Fruit fly (Drosophila melanogaster): ENCODE results near the gene CG31643.

CG31643 gene

DNA sequence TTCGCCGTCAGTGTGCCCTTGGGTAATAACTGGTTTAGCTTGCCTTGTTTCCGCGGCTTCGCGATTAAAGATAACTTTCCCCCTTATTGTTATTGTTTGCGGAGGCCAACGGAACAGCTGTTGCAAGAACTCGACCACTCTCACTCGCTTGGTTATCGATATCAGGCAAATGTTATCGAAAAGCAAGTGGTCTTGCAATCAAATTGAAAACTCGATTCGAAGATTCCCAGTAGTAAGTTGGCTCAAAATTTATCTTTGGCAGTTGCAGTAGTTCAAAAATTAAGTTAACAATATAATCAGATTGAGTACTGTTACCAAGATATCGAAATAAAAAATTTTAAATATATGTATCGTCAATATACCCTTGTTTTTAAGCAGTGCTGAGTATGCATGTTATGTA lies 27.9 kb downstream of the CG31643 start, which contains the start of the genes Fbw5 and CG9147 (continued):
- TF ChIP-seq CG1832 (GFP tag; optimal IDR thresholded peaks at IDR 0.05) (no peak), CG4617 (GFP tag; optimal IDR thresholded peaks at IDR 0.05; ENCODE audit: borderline replicate concordance) (peak; percentile 100), CG32532 (GFP tag; IDR thresholded peaks at IDR 0.05) (peak; percentile 99), CG12071 (GFP tag; optimal IDR thresholded peaks at IDR 0.05) (peak; percentile 98), Nf-YB (GFP tag; optimal IDR thresholded peaks at IDR 0.05) (peak; percentile 93), Dad (GFP tag; optimal IDR thresholded peaks at IDR 0.05) (peak; percentile 99), CG43689 (GFP tag; IDR thresholded peaks at IDR 0.05) (peak; percentile 99), CG10462 (GFP tag; optimal IDR thresholded peaks at IDR 0.05) (peak; percentile 100), CG6254 (GFP tag; optimal IDR thresholded peaks at IDR 0.05) (peak; percentile 95), Med (GFP tag) (peak; percentile 100), CG11085 (GFP tag; IDR thresholded peaks at IDR 0.05) (peak; percentile 98), mld (GFP tag; IDR thresholded peaks at IDR 0.05; ENCODE audit: partially characterized antibody) (0 out of 3 replicates have a peak, but pooled peaks have one; percentile 33), ranshi (GFP tag; IDR thresholded peaks at IDR 0.05) (peak; percentile 100), HLHmδ (GFP tag; optimal IDR thresholded peaks at IDR 0.05) (peak; percentile 39), Bdp1 (GFP tag; optimal IDR thresholded peaks at IDR 0.05) (peak; percentile 96), Hsf (GFP tag; optimal IDR thresholded peaks at IDR 0.05) (peak; percentile 100), CG34376 (GFP tag; optimal IDR thresholded peaks at IDR 0.05) (peak; percentile 99), corto (GFP tag; optimal IDR thresholded peaks at IDR 0.05) (peak; percentile 99), Deaf1 (tag; optimal IDR thresholded peaks at IDR 0.05) (peak; percentile 92), Lpt (GFP tag; optimal IDR thresholded peaks at IDR 0.05) (no peak), CG17802 (tag; optimal IDR thresholded peaks at IDR 0.05) (peak; percentile 93), cg (GFP tag; optimal IDR thresholded peaks at IDR 0.05) (peak; percentile 11), zf30C (GFP tag; optimal IDR thresholded peaks at IDR 0.05) (no peak), her (GFP tag; optimal IDR thresholded peaks at IDR 0.05) (peak; percentile 98), CG15479 (GFP tag; optimal IDR thresholded peaks at IDR 0.05) (peak; percentile 80), CG9797 (GFP tag; optimal IDR thresholded peaks at IDR 0.05) (peak; percentile 56), fru (optimal IDR thresholded peaks at IDR 0.05) (no peak), NK7.1 (GFP tag; optimal IDR thresholded peaks at IDR 0.05) (peak; percentile 99), fd64A (GFP tag; optimal IDR thresholded peaks at IDR 0.05) (peak; percentile 97), p53 (GFP tag; optimal IDR thresholded peaks at IDR 0.05) (peak; percentile 97), HmgZ (tag; optimal IDR thresholded peaks at IDR 0.05) (peak; percentile 100), sc (optimal IDR thresholded peaks at IDR 0.05) (no peak), sc (GFP tag; optimal IDR thresholded peaks at IDR 0.05) (peak; percentile 99), CG17829 (tag; optimal IDR thresholded peaks at IDR 0.05) (peak; percentile 99), CG18619 (GFP tag; optimal IDR thresholded peaks at IDR 0.05) (peak; percentile 100), CG4328 (GFP tag; optimal IDR thresholded peaks at IDR 0.05) (peak; percentile 83), CG18599 (GFP tag; optimal IDR thresholded peaks at IDR 0.05) (peak; percentile 99), CG2120 (GFP tag; optimal IDR thresholded peaks at IDR 0.05) (peak; percentile 100), pan (optimal IDR thresholded peaks at IDR 0.05) (peak in 1 of 2 experiments; percentile 25), pan (GFP tag; optimal IDR thresholded peaks at IDR 0.05 in 1 of 2, IDR thresholded peaks at IDR 0.05 in 1 of 2) (peak; percentile 70 to 99), CG31388 (GFP tag; optimal IDR thresholded peaks at IDR 0.05) (peak; percentile 99), CG2202 (tag; optimal IDR thresholded peaks at IDR 0.05) (peak; percentile 99), twi (tag; optimal IDR thresholded peaks at IDR 0.05) (peak; percentile 98), dan (GFP tag; IDR thresholded peaks at IDR 0.05) (peak; percentile 95), al (GFP tag; IDR thresholded peaks at IDR 0.05) (peak; percentile 99), hbn (GFP tag; IDR thresholded peaks at IDR 0.05; ENCODE audit: partially characterized antibody) (0 out of 2 replicates have a peak, but pooled peaks have one; percentile 51), CG32767 (GFP tag; IDR thresholded peaks at IDR 0.05) (peak; percentile 100), chif (GFP tag; optimal IDR thresholded peaks at IDR 0.05) (peak; percentile 99 to 100), MTF-1 (GFP tag; optimal IDR thresholded peaks at IDR 0.05; ENCODE audit: borderline replicate concordance) (peak; percentile 97), Hmx (GFP tag; optimal IDR thresholded peaks at IDR 0.05) (peak; percentile 98), Taf1 (GFP tag; IDR thresholded peaks at IDR 0.05) (peak; percentile 99)

Measured in whole organism, embryonic.